Fruit fly (Drosophila melanogaster): ENCODE data around the gene CG31787.

CG31787 gene

dm6 chr2L:18328737-18329136 is 43.2 kb upstream of the CG31787 start (continued):
- TF ChIP-seq Aef1 (GFP tag; IDR thresholded peaks at IDR 0.05) = peak; percentile 54; the same call in 1 of the 3 replicates
- no peak for TF ChIP-seq CG18476 (GFP tag; optimal IDR thresholded peaks at IDR 0.05)
- TF ChIP-seq CG3407 (GFP tag; optimal IDR thresholded peaks at IDR 0.05) = peak; percentile 49
- TF ChIP-seq crp (GFP tag; optimal IDR thresholded peaks at IDR 0.05) = no peak
- no peak for TF ChIP-seq br (optimal IDR thresholded peaks at IDR 0.05)
- TF ChIP-seq Myb (GFP tag; optimal IDR thresholded peaks at IDR 0.05) = peak; percentile 6
- TF ChIP-seq CG43689 (GFP tag; IDR thresholded peaks at IDR 0.05) = no peak
- TF ChIP-seq Dek (tag; optimal IDR thresholded peaks at IDR 0.05) = no peak
- TF ChIP-seq CG10274 (GFP tag; optimal IDR thresholded peaks at IDR 0.05) = no peak
- no peak for TF ChIP-seq CG8944 (GFP tag; optimal IDR thresholded peaks at IDR 0.05)
- TF ChIP-seq CG2678 (tag; optimal IDR thresholded peaks at IDR 0.05) = peak; percentile 52
- no peak for TF ChIP-seq CG16779 (GFP tag; IDR thresholded peaks at IDR 0.05)
- peak; percentile 33 for TF ChIP-seq PHDP (tag; optimal IDR thresholded peaks at IDR 0.05)
- TF ChIP-seq CG30403 (GFP tag; optimal IDR thresholded peaks at IDR 0.05) = peak; percentile 30
- no peak for TF ChIP-seq hkb (optimal IDR thresholded peaks at IDR 0.05)
- peak; percentile 51; the same call in 1 of the 2 replicates for TF ChIP-seq hkb (GFP tag; IDR thresholded peaks at IDR 0.05)
- TF ChIP-seq maf-S (GFP tag; optimal IDR thresholded peaks at IDR 0.05) = no peak
- TF ChIP-seq luna (GFP tag; optimal IDR thresholded peaks at IDR 0.05) = no peak
- no peak for TF ChIP-seq CG15601 (tag; optimal IDR thresholded peaks at IDR 0.05)
- no peak for TF ChIP-seq onecut (GFP tag; IDR thresholded peaks at IDR 0.05)
- no peak for TF ChIP-seq nerfin-1 (tag; optimal IDR thresholded peaks at IDR 0.05)
- no peak for TF ChIP-seq pb (GFP tag; optimal IDR thresholded peaks at IDR 0.05)
- TF ChIP-seq CG2875 (GFP tag; optimal IDR thresholded peaks at IDR 0.05) = peak; percentile 1
- TF ChIP-seq CG13894 (tag; optimal IDR thresholded peaks at IDR 0.05) = no peak

- TF ChIP-seq CG17612 (GFP tag; IDR thresholded peaks at IDR 0.05) (no peak), CG2678 (tag; optimal IDR thresholded peaks at IDR 0.05) (peak; percentile 30), ftz-f1 (GFP tag; optimal IDR thresholded peaks at IDR 0.05) (no peak), CG4424 (GFP tag; optimal IDR thresholded peaks at IDR 0.05) (no peak), bab2 (GFP tag; optimal IDR thresholded peaks at IDR 0.05) (no peak), Dip3 (GFP tag; optimal IDR thresholded peaks at IDR 0.05) (no peak), Abd-B (GFP tag; optimal IDR thresholded peaks at IDR 0.05) (no peak), sens (GFP tag) (peak; percentile 73), knrl (GFP tag; IDR thresholded peaks at IDR 0.05; ENCODE audit: partially characterized antibody) (no peak), Meics (GFP tag; optimal IDR thresholded peaks at IDR 0.05) (no peak), CG15269 (tag; optimal IDR thresholded peaks at IDR 0.05) (no peak), bsh (GFP tag; optimal IDR thresholded peaks at IDR 0.05) (peak in 1 of 2 experiments; percentile 37), CG10267 (tag; optimal IDR thresholded peaks at IDR 0.05) (no peak), CG8359 (GFP tag; optimal IDR thresholded peaks at IDR 0.05; ENCODE audit: borderline replicate concordance) (no peak), CG14965 (GFP tag; optimal IDR thresholded peaks at IDR 0.05; ENCODE audit: borderline replicate concordance) (no peak), CG30020 (tag; optimal IDR thresholded peaks at IDR 0.05) (no peak), gro (GFP tag; optimal IDR thresholded peaks at IDR 0.05) (no peak), CG6765 (GFP tag; optimal IDR thresholded peaks at IDR 0.05) (no peak), Vsx1 (GFP tag; optimal IDR thresholded peaks at IDR 0.05) (peak; percentile 44), CG6654 (GFP tag; optimal IDR thresholded peaks at IDR 0.05) (no peak), Atf3 (GFP tag; optimal IDR thresholded peaks at IDR 0.05) (no peak), E2f1 (GFP tag; IDR thresholded peaks at IDR 0.05) (no peak), ham (GFP tag; IDR thresholded peaks at IDR 0.05) (no peak), CG15601 (tag; optimal IDR thresholded peaks at IDR 0.05) (no peak), CG3995 (GFP tag; optimal IDR thresholded peaks at IDR 0.05) (peak; percentile 5), CG9437 (GFP tag; optimal IDR thresholded peaks at IDR 0.05) (no peak), Hmr (GFP tag; optimal IDR thresholded peaks at IDR 0.05) (peak; percentile 13), ab (GFP tag; optimal IDR thresholded peaks at IDR 0.05) (no peak), HLH4C (GFP tag; IDR thresholded peaks at IDR 0.05; ENCODE audit: partially characterized antibody) (no peak), crp (GFP tag; optimal IDR thresholded peaks at IDR 0.05) (no peak)
Observed at dm6 chr2L:18327592-18328078, 42.1 kb upstream of the CG31787 start.

Data from whole organism, embryonic.